Comparison of ENCODE assay signal across 2 worm cellular contexts in genomic region chrIV:15042159-15042936, ce11.
TF ChIP-seq lines count a peak whose summit lies in the region.

No protein-coding gene starts in this region.

TF ChIP-seq in whole organism, L4 larva, 104 proteins besides CTCF, POLR2A, EP300 and RAD21 (continued from another document):
- TF ChIP-seq zip-11 (GFP tag; IDR thresholded peaks at IDR 0.05; lab: Robert Waterston, UW) = no peak
- no peak for TF ChIP-seq ZK337.2 (GFP tag; IDR thresholded peaks at IDR 0.05; lab: Robert Waterston, UW)
- no peak for TF ChIP-seq lsy-2 (tag; optimal IDR thresholded peaks at IDR 0.05; lab: Kevin White, UChicago)
- TF ChIP-seq dpl-1 (GFP tag; optimal IDR thresholded peaks at IDR 0.05; lab: Kevin White, UChicago) = no peak
- TF ChIP-seq tag-97 (GFP tag; IDR thresholded peaks at IDR 0.05; lab: Robert Waterston, UW) = no peak
- TF ChIP-seq lim-7 (GFP tag; IDR thresholded peaks at IDR 0.05; lab: Robert Waterston, UW) = 0 out of 2 replicates have a peak, but pooled peaks have one; percentile 8
- TF ChIP-seq ceh-62 (tag; optimal IDR thresholded peaks at IDR 0.05; lab: Kevin White, UChicago) = no peak
- TF ChIP-seq nhr-42 (GFP tag; IDR thresholded peaks at IDR 0.05; lab: Robert Waterston, UW) = no peak
- peak; percentile 7 for TF ChIP-seq ama-1 (optimal IDR thresholded peaks at IDR 0.05; lab: Kevin White, UChicago)
- TF ChIP-seq madf-9 (GFP tag; conservative IDR thresholded peaks at IDR 0.05; lab: Robert Waterston, UW) = no peak
- TF ChIP-seq mxl-2 (GFP tag; conservative IDR thresholded peaks at IDR 0.05; lab: Robert Waterston, UW) = no peak
- no peak for TF ChIP-seq nhr-102 (tag; optimal IDR thresholded peaks at IDR 0.05; lab: Kevin White, UChicago)
- no peak for TF ChIP-seq nhr-11 (tag; optimal IDR thresholded peaks at IDR 0.05; lab: Kevin White, UChicago)
- no peak for TF ChIP-seq nhr-6 (tag; optimal IDR thresholded peaks at IDR 0.05; lab: Kevin White, UChicago)
- no peak for TF ChIP-seq arid-1 (GFP tag; conservative IDR thresholded peaks at IDR 0.05; lab: Robert Waterston, UW)
- TF ChIP-seq set-16 (GFP tag; IDR thresholded peaks at IDR 0.05; lab: Robert Waterston, UW) = peak; percentile 85
- TF ChIP-seq ZK546.5 (tag; optimal IDR thresholded peaks at IDR 0.05; lab: Kevin White, UChicago) = no peak
- TF ChIP-seq hmg-1.1 (GFP tag; IDR thresholded peaks at IDR 0.05; lab: Robert Waterston, UW) = no peak
- TF ChIP-seq fkh-10 (GFP tag; optimal IDR thresholded peaks at IDR 0.05; lab: Kevin White, UChicago) = no peak
- no peak for TF ChIP-seq ceh-44 (GFP tag; IDR thresholded peaks at IDR 0.05; lab: Robert Waterston, UW)

TF ChIP-seq in whole organism, young adult, 124 proteins besides CTCF, POLR2A, EP300 and RAD21 (continued from another document):
- peak; percentile 83; the same call in 1 of the 2 replicates for TF ChIP-seq B0336.3 (GFP tag; IDR thresholded peaks at IDR 0.05; lab: Robert Waterston, UW)
- peak; percentile 15 for TF ChIP-seq dpl-1 (GFP tag; optimal IDR thresholded peaks at IDR 0.05; lab: Kevin White, UChicago)
- TF ChIP-seq ceh-40 (GFP tag; IDR thresholded peaks at IDR 0.05; lab: Robert Waterston, UW) = no peak
- no peak for TF ChIP-seq F52B5.7 (tag; optimal IDR thresholded peaks at IDR 0.05; lab: Kevin White, UChicago)
- no peak for TF ChIP-seq bed-2 (GFP tag; IDR thresholded peaks at IDR 0.05; lab: Robert Waterston, UW)
- TF ChIP-seq sea-2 (GFP tag; IDR thresholded peaks at IDR 0.05; lab: Robert Waterston, UW) = no peak
- 0 out of 2 replicates have a peak, but pooled peaks have one; percentile 29 for TF ChIP-seq ceh-100 (GFP tag; IDR thresholded peaks at IDR 0.05; lab: Robert Waterston, UW)
- TF ChIP-seq lin-54 (GFP tag; optimal IDR thresholded peaks at IDR 0.05; lab: Kevin White, UChicago) = peak; percentile 39
- no peak for TF ChIP-seq ekl-4 (GFP tag; IDR thresholded peaks at IDR 0.05; lab: Robert Waterston, UW)
- TF ChIP-seq unc-62 (GFP tag; optimal IDR thresholded peaks at IDR 0.05; lab: Kevin White, UChicago) = no peak
- no peak for TF ChIP-seq him-1 (tag; optimal IDR thresholded peaks at IDR 0.05; lab: Kevin White, UChicago)
- TF ChIP-seq F23B12.7 (tag; optimal IDR thresholded peaks at IDR 0.05; lab: Kevin White, UChicago; ENCODE audit: insufficient read depth) = no peak
- no peak for TF ChIP-seq ceh-91 (GFP tag; IDR thresholded peaks at IDR 0.05; lab: Robert Waterston, UW)
- peak; percentile 50; the same call in 1 of the 2 replicates for TF ChIP-seq Y79H2A.3 (GFP tag; conservative IDR thresholded peaks at IDR 0.05; lab: Robert Waterston, UW)
- no peak for TF ChIP-seq ets-4 (GFP tag; optimal IDR thresholded peaks at IDR 0.05; lab: Kevin White, UChicago)
- no peak for TF ChIP-seq sdz-38 (tag; optimal IDR thresholded peaks at IDR 0.05; lab: Kevin White, UChicago)
- TF ChIP-seq lir-1 (GFP tag; conservative IDR thresholded peaks at IDR 0.05; lab: Robert Waterston, UW) = peak; percentile 25; the same call in 1 of the 2 replicates
- peak; percentile 20; the same call in 1 of the 2 replicates for TF ChIP-seq egrh-3 (GFP tag; IDR thresholded peaks at IDR 0.05; lab: Robert Waterston, UW)
- TF ChIP-seq tlf-1 (GFP tag; optimal IDR thresholded peaks at IDR 0.05; lab: Kevin White, UChicago) = no peak
- no peak; the same call in 1 of the 2 replicates for TF ChIP-seq hsf-1 (GFP tag; IDR thresholded peaks at IDR 0.05; lab: Robert Waterston, UW)
- peak; percentile 92 for TF ChIP-seq attf-6 (GFP tag; IDR thresholded peaks at IDR 0.05; lab: Robert Waterston, UW)
- 0 out of 2 replicates have a peak, but pooled peaks have one; percentile 30 for TF ChIP-seq hlh-26 (GFP tag; conservative IDR thresholded peaks at IDR 0.05; lab: Robert Waterston, UW)
- TF ChIP-seq lsl-1 (GFP tag; optimal IDR thresholded peaks at IDR 0.05; lab: Kevin White, UChicago) = peak; percentile 20
- no peak for TF ChIP-seq rcor-1 (GFP tag; IDR thresholded peaks at IDR 0.05; lab: Robert Waterston, UW)
- TF ChIP-seq ztf-28 (GFP tag; IDR thresholded peaks at IDR 0.05; lab: Robert Waterston, UW) = 0 out of 2 replicates have a peak, but pooled peaks have one; percentile 69
- no peak for TF ChIP-seq nhr-179 (tag; optimal IDR thresholded peaks at IDR 0.05; lab: Kevin White, UChicago)
- no peak for TF ChIP-seq akir-1 (GFP tag; optimal IDR thresholded peaks at IDR 0.05; lab: Kevin White, UChicago)
- TF ChIP-seq Y53G8AR.9 (GFP tag; conservative IDR thresholded peaks at IDR 0.05; lab: Robert Waterston, UW) = 0 out of 2 replicates have a peak, but pooled peaks have one; percentile 65
- 0 out of 2 replicates have a peak, but pooled peaks have one; percentile 33 for TF ChIP-seq Y53F4B.3 (GFP tag; IDR thresholded peaks at IDR 0.05; lab: Robert Waterston, UW)
- no peak for TF ChIP-seq nfya-1 (tag; optimal IDR thresholded peaks at IDR 0.05; lab: Kevin White, UChicago; ENCODE audit: borderline replicate concordance, insufficient read depth)
- no peak for TF ChIP-seq snpc-1.1 (tag; optimal IDR thresholded peaks at IDR 0.05; lab: Kevin White, UChicago; ENCODE audit: insufficient read depth)
- no peak for TF ChIP-seq egl-18 (GFP tag; IDR thresholded peaks at IDR 0.05; lab: Robert Waterston, UW)
- TF ChIP-seq tbp1 (GFP tag; optimal IDR thresholded peaks at IDR 0.05; lab: Kevin White, UChicago) = peak; percentile 56
- no peak for TF ChIP-seq gei-17 (GFP tag; optimal IDR thresholded peaks at IDR 0.05; lab: Kevin White, UChicago)
- no peak for TF ChIP-seq aptf-3 (GFP tag; IDR thresholded peaks at IDR 0.05; lab: Robert Waterston, UW)
- no peak for TF ChIP-seq T26A5.8 (tag; optimal IDR thresholded peaks at IDR 0.05; lab: Kevin White, UChicago)
- TF ChIP-seq F49E8.2 (tag; optimal IDR thresholded peaks at IDR 0.05; lab: Kevin White, UChicago; ENCODE audit: insufficient read depth) = peak; percentile 77
- TF ChIP-seq let-607 (tag; optimal IDR thresholded peaks at IDR 0.05; lab: Kevin White, UChicago) = no peak
- TF ChIP-seq Y95B8A.8 (GFP tag; IDR thresholded peaks at IDR 0.05; lab: Robert Waterston, UW) = no peak
- no peak for TF ChIP-seq somi-1 (GFP tag; optimal IDR thresholded peaks at IDR 0.05; lab: Kevin White, UChicago)
- TF ChIP-seq madf-8 (GFP tag; conservative IDR thresholded peaks at IDR 0.05; lab: Robert Waterston, UW) = no peak; the same call in 1 of the 2 replicates
- TF ChIP-seq ama-1 (optimal IDR thresholded peaks at IDR 0.05; lab: Kevin White, UChicago) = no peak
- TF ChIP-seq ama-1 (GFP tag; optimal IDR thresholded peaks at IDR 0.05; lab: Kevin White, UChicago) = peak in 1 of 2 experiments; percentile 45
- TF ChIP-seq rec-8 (tag; optimal IDR thresholded peaks at IDR 0.05; lab: Kevin White, UChicago) = no peak
- TF ChIP-seq zim-3 (tag; optimal IDR thresholded peaks at IDR 0.05; lab: Kevin White, UChicago) = no peak
- TF ChIP-seq hlh-12 (tag; optimal IDR thresholded peaks at IDR 0.05; lab: Kevin White, UChicago) = no peak
- no peak for TF ChIP-seq F55B11.4 (tag; optimal IDR thresholded peaks at IDR 0.05; lab: Kevin White, UChicago; ENCODE audit: borderline replicate concordance, insufficient read depth)
- TF ChIP-seq ztf-18 (tag; optimal IDR thresholded peaks at IDR 0.05; lab: Kevin White, UChicago) = peak; percentile 76
- peak; percentile 72 for TF ChIP-seq nfyb-1 (GFP tag; IDR thresholded peaks at IDR 0.05; lab: Robert Waterston, UW)
- no peak for TF ChIP-seq cebp-1 (GFP tag; IDR thresholded peaks at IDR 0.05; lab: Robert Waterston, UW)
- TF ChIP-seq cebp-1 (tag; optimal IDR thresholded peaks at IDR 0.05; lab: Kevin White, UChicago) = peak; percentile 44
- TF ChIP-seq T07F8.4 (tag; optimal IDR thresholded peaks at IDR 0.05; lab: Kevin White, UChicago) = no peak
- TF ChIP-seq B0019.2 (GFP tag; conservative IDR thresholded peaks at IDR 0.05; lab: Robert Waterston, UW) = no peak
- TF ChIP-seq ceh-27 (GFP tag; optimal IDR thresholded peaks at IDR 0.05; lab: Kevin White, UChicago) = no peak
- peak; percentile 72; the same call in 1 of the 2 replicates for TF ChIP-seq cebp-2 (GFP tag; IDR thresholded peaks at IDR 0.05; lab: Robert Waterston, UW)
- TF ChIP-seq C17E4.6 (GFP tag; IDR thresholded peaks at IDR 0.05; lab: Robert Waterston, UW) = no peak
- TF ChIP-seq fkh-3 (tag; optimal IDR thresholded peaks at IDR 0.05; lab: Kevin White, UChicago) = no peak
- 0 out of 2 replicates have a peak, but pooled peaks have one; percentile 44 for TF ChIP-seq ceh-58 (GFP tag; IDR thresholded peaks at IDR 0.05; lab: Robert Waterston, UW)
- 0 out of 2 replicates have a peak, but pooled peaks have one; percentile 75 for TF ChIP-seq F37B4.10 (GFP tag; IDR thresholded peaks at IDR 0.05; lab: Robert Waterston, UW)
- peak; percentile 49 for TF ChIP-seq chd-7 (tag; optimal IDR thresholded peaks at IDR 0.05; lab: Kevin White, UChicago)
- TF ChIP-seq B0261.1 (tag; optimal IDR thresholded peaks at IDR 0.05; lab: Kevin White, UChicago) = no peak
- TF ChIP-seq D2030.7 (GFP tag; IDR thresholded peaks at IDR 0.05; lab: Robert Waterston, UW) = peak; percentile 59; the same call in 1 of the 2 replicates
- peak; percentile 40; the same call in 1 of the 2 replicates for TF ChIP-seq pbrm-1 (GFP tag; IDR thresholded peaks at IDR 0.05; lab: Robert Waterston, UW)
- TF ChIP-seq mxl-1 (tag; optimal IDR thresholded peaks at IDR 0.05; lab: Kevin White, UChicago) = no peak
- no peak for TF ChIP-seq dpff-1 (tag; optimal IDR thresholded peaks at IDR 0.05; lab: Kevin White, UChicago)
TF ChIP-seq in whole organism, young adult: peak in this region for 39.
